Worm (Caenorhabditis elegans): ENCODE measurements around the gene F41H8.1.

F41H8.1 gene

ce11 chrV:875945-876344 is 42.5 kb downstream of the F41H8.1 start, which contains the start of gene T02B11.9:
TSS of gene T02B11.9 (plus strand) at chrV:876245.
- no peak for TF ChIP-seq W03F9.2 (tag; optimal IDR thresholded peaks at IDR 0.05)
- TF ChIP-seq dao-5 (tag; optimal IDR thresholded peaks at IDR 0.05): no peak
- no peak for TF ChIP-seq him-1 (tag; optimal IDR thresholded peaks at IDR 0.05)

- TF ChIP-seq him-1 (tag; optimal IDR thresholded peaks at IDR 0.05): no peak
- TF ChIP-seq W03F9.2 (tag; optimal IDR thresholded peaks at IDR 0.05): no peak
- TF ChIP-seq dao-5 (tag; optimal IDR thresholded peaks at IDR 0.05): no peak
Observed at ce11 chrV:878567-878966, 45.1 kb downstream of the F41H8.1 start, which contains the start of gene T02B11.8. TSS of gene T02B11.8 (minus strand) at chrV:878667.

- TF ChIP-seq W03F9.2 (tag; optimal IDR thresholded peaks at IDR 0.05): no peak
- TF ChIP-seq dao-5 (tag; optimal IDR thresholded peaks at IDR 0.05): no peak
- TF ChIP-seq him-1 (tag; optimal IDR thresholded peaks at IDR 0.05): no peak
Observed at ce11 chrV:879171-879570, 45.7 kb downstream of the F41H8.1 start, which contains the start of gene srg-53. TSS of gene srg-53 (plus strand) at chrV:879471.

- TF ChIP-seq W03F9.2 (tag; optimal IDR thresholded peaks at IDR 0.05) (no peak), dao-5 (tag; optimal IDR thresholded peaks at IDR 0.05) (no peak), him-1 (tag; optimal IDR thresholded peaks at IDR 0.05) (no peak)
Observed at ce11 chrV:884324-884723, 50.9 kb downstream of the F41H8.1 start, which contains the start of gene srj-38. TSS of gene srj-38 (minus strand) at chrV:884424.
